Worm (Caenorhabditis elegans) whole organism, late embryonic: ENCODE results near the gene dmsr-1.
"Not testable (repeated sequence)": the region's sequence is repeated elsewhere in the genome, so short reads cannot be mapped to it uniquely, and the experiment has no call there.

Experiments used
- C08G9.2 ChIP-seq: sonication (generic microtip); optimal IDR thresholded peaks from 2 replicates; lab custom pipeline; 2016; ENCODE audit warnings: mild to moderate bottlenecking, missing genetic modification characterization, moderate library complexity, missing compliant biosample characterization
- F13H6.1 ChIP-seq: sonication (generic microtip); optimal IDR thresholded peaks from 2 replicates; lab custom pipeline; 2016; ENCODE audit warnings: missing genetic modification characterization, missing compliant biosample characterization
- K02D7.2 ChIP-seq: sonication (generic microtip); optimal IDR thresholded peaks from 2 replicates; lab custom pipeline; 2017; ENCODE audit warnings: mild to moderate bottlenecking, missing genetic modification characterization, missing compliant biosample characterization
- Y22D7AL.16 ChIP-seq: sonication (generic microtip); optimal IDR thresholded peaks from 2 replicates; lab custom pipeline; 2016; ENCODE audit warnings: missing genetic modification characterization, missing compliant biosample characterization
- ahr-1 ChIP-seq: sonication (generic microtip); optimal IDR thresholded peaks from 2 replicates; lab custom pipeline; 2016; ENCODE audit warnings: missing genetic modification characterization, missing compliant biosample characterization
- ama-1 ChIP-seq: fragments of 150-350 bp; optimal IDR thresholded peaks from 2 replicates; lab custom pipeline; 2014
- ceh-14 ChIP-seq: sonication (generic microtip); optimal IDR thresholded peaks from 2 replicates; lab custom pipeline; 2016; ENCODE audit warnings: missing genotype, missing genetic modification characterization, missing compliant biosample characterization
- ceh-18 ChIP-seq: sonication (generic microtip); optimal IDR thresholded peaks from 2 replicates; lab custom pipeline; 2016; ENCODE audit warnings: missing genetic modification characterization, missing compliant biosample characterization
- ceh-2 ChIP-seq: sonication (generic microtip); optimal IDR thresholded peaks from 2 replicates; lab custom pipeline; 2016; ENCODE audit warnings: missing genotype, missing genetic modification characterization, missing compliant biosample characterization
- ceh-22 ChIP-seq: sonication (generic microtip); optimal IDR thresholded peaks from 2 replicates; lab custom pipeline; 2017; ENCODE audit warnings: missing biosample characterization, missing genetic modification characterization
- ceh-45 ChIP-seq: fragments of 200-800 bp; sonication (Bioruptor generic); IDR thresholded peaks from 2 replicates; pipeline ENCODE4 v1.3.6; 2022; ENCODE audit warnings: missing genetic modification reagents, missing genetic modification characterization, missing compliant biosample characterization
- ceh-48 ChIP-seq: sonication (generic microtip); optimal IDR thresholded peaks from 2 replicates; lab custom pipeline; 2016; ENCODE audit warnings: missing genetic modification characterization, inconsistent platforms, missing compliant biosample characterization
- dve-1 ChIP-seq: sonication (generic microtip); optimal IDR thresholded peaks from 2 replicates; lab custom pipeline; 2017; ENCODE audit warnings: antibody characterized with exemption, mild to moderate bottlenecking, missing genetic modification characterization, missing compliant biosample characterization
- elt-2 ChIP-seq: sonication (generic microtip); optimal IDR thresholded peaks from 2 replicates; lab custom pipeline; 2016; ENCODE audit warnings: missing genetic modification reagents, missing genetic modification characterization, missing compliant biosample characterization
- elt-4 ChIP-seq: sonication (generic microtip); optimal IDR thresholded peaks from 2 replicates; lab custom pipeline; 2016; ENCODE audit warnings: missing genetic modification characterization, missing compliant biosample characterization
- ets-4 ChIP-seq: sonication (generic microtip); optimal IDR thresholded peaks from 2 replicates; lab custom pipeline; 2016; ENCODE audit warnings: missing genetic modification characterization, missing compliant biosample characterization
- fkh-10 ChIP-seq: fragments of 150-350 bp; optimal IDR thresholded peaks from 2 replicates; lab custom pipeline; 2014; ENCODE audit warnings: missing biosample characterization, missing genetic modification reagents, missing genetic modification characterization
- hlh-13 ChIP-seq: fragments of 200-800 bp; sonication (Bioruptor generic); optimal IDR thresholded peaks from 2 replicates; lab custom pipeline; 2018; ENCODE audit warnings: mild to moderate bottlenecking, missing genetic modification characterization, missing compliant biosample characterization
- hlh-30 ChIP-seq: sonication (generic microtip); optimal IDR thresholded peaks from 2 replicates; lab custom pipeline; 2017; ENCODE audit warnings: antibody characterized with exemption, missing genetic modification characterization, missing compliant biosample characterization; ENCODE audit not compliant: insufficient read depth
- hlh-8 ChIP-seq: sonication (generic microtip); optimal IDR thresholded peaks from 2 replicates; lab custom pipeline; 2016; ENCODE audit warnings: missing genotype, missing genetic modification characterization, missing compliant biosample characterization
- lim-6 ChIP-seq: sonication (generic microtip); optimal IDR thresholded peaks from 2 replicates; lab custom pipeline; 2016; ENCODE audit warnings: missing genetic modification characterization, missing compliant biosample characterization
- lin-11 ChIP-seq: fragments of 200-800 bp; sonication (Bioruptor generic); optimal IDR thresholded peaks from 2 replicates; lab custom pipeline; 2018; ENCODE audit warnings: mild to moderate bottlenecking, missing genetic modification characterization, missing compliant biosample characterization
- madf-2 ChIP-seq: sonication (generic microtip); optimal IDR thresholded peaks from 2 replicates; lab custom pipeline; 2017; ENCODE audit warnings: missing genetic modification characterization, missing compliant biosample characterization
- odd-2 ChIP-seq: sonication (generic microtip); optimal IDR thresholded peaks from 2 replicates; lab custom pipeline; 2017; ENCODE audit warnings: antibody characterized with exemption, mild to moderate bottlenecking, missing genetic modification characterization, missing compliant biosample characterization
- pag-3 ChIP-seq: sonication (generic microtip); optimal IDR thresholded peaks from 2 replicates; lab custom pipeline; 2016; ENCODE audit warnings: missing compliant biosample characterization, missing genetic modification characterization, borderline replicate concordance
- pat-9 ChIP-seq: fragments of 200-800 bp; sonication (Bioruptor generic); optimal IDR thresholded peaks from 2 replicates; lab custom pipeline; 2018; ENCODE audit warnings: mild to moderate bottlenecking, missing genetic modification characterization, moderate library complexity, missing compliant biosample characterization
- pax-1 ChIP-seq: fragments of 150-350 bp; optimal IDR thresholded peaks from 2 replicates; lab custom pipeline; 2014; ENCODE audit warnings: missing biosample characterization, missing genetic modification characterization
- pha-2 ChIP-seq: sonication (generic microtip); optimal IDR thresholded peaks from 2 replicates; lab custom pipeline; 2017; ENCODE audit warnings: mild to moderate bottlenecking, missing genetic modification characterization, missing compliant biosample characterization
- pha-4 ChIP-seq: fragments of 150-350 bp; optimal IDR thresholded peaks from 2 replicates; lab custom pipeline; 2018; ENCODE audit warnings: missing biosample characterization, missing genetic modification reagents, missing genetic modification characterization
- pros-1 ChIP-seq: fragments of 150-350 bp; optimal IDR thresholded peaks from 2 replicates; lab custom pipeline; 2014; ENCODE audit warnings: missing biosample characterization, missing genetic modification reagents, missing genetic modification characterization
- rnt-1 ChIP-seq: sonication (generic microtip); optimal IDR thresholded peaks from 2 replicates; lab custom pipeline; 2016; ENCODE audit warnings: missing genetic modification characterization, missing compliant biosample characterization
- sox-2 ChIP-seq: fragments of 200-800 bp; sonication (Bioruptor generic); IDR thresholded peaks from 2 replicates; pipeline ENCODE4 v1.3.6; 2022; ENCODE audit warnings: missing genetic modification reagents, missing genetic modification characterization, missing compliant biosample characterization
- syd-9 ChIP-seq: sonication (generic microtip); optimal IDR thresholded peaks from 2 replicates; lab custom pipeline; 2016; ENCODE audit warnings: mild to moderate bottlenecking, missing genetic modification characterization, moderate library complexity, missing compliant biosample characterization
- tbx-2 ChIP-seq: sonication (generic microtip); optimal IDR thresholded peaks from 2 replicates; lab custom pipeline; 2016; ENCODE audit warnings: missing genetic modification characterization, missing compliant biosample characterization
- tbx-7 ChIP-seq: sonication (generic microtip); optimal IDR thresholded peaks from 2 replicates; lab custom pipeline; 2016; ENCODE audit warnings: missing genotype, missing genetic modification characterization, missing compliant biosample characterization
- unc-86 ChIP-seq: sonication (generic microtip); optimal IDR thresholded peaks from 2 replicates; lab custom pipeline; 2016; ENCODE audit warnings: missing genetic modification characterization, missing compliant biosample characterization
- zip-5 ChIP-seq: sonication (generic microtip); optimal IDR thresholded peaks from 2 replicates; lab custom pipeline; 2016; ENCODE audit warnings: missing genetic modification characterization, missing compliant biosample characterization

The dmsr-1 gene

DNA sequence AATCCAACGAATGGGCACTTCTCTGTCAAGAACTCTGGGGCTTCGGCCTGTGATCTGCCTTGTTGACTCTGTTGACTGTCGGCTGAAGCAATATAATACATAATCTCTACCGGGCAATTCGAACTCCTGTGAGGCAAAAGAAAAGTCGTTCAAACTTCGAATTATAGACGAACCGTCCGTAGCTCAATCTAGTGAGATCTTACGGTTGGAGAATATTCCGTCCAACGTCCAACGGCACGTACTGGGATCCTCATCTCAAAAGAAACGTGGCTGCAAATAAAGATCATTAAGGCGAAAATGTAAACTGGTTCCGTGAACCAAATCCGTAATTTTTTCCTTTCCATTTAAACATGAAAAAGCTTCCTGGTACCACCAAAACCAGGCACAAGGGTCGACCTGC lies 42.2 kb downstream of the dmsr-1 start, which contains the start of gene T11F9.14:
T11F9.14 (minus strand) TSS at position 101 of the 400 bp plus-strand sequence.
- TF ChIP-seq pat-9; ets-4 (tag; lab: Kevin White, UChicago); elt-2 (tag; lab: Kevin White, UChicago): not testable (repeated sequence)
- TF ChIP-seq, all 69 proteins: peak for 0; not testable (repeated sequence) for 69

DNA sequence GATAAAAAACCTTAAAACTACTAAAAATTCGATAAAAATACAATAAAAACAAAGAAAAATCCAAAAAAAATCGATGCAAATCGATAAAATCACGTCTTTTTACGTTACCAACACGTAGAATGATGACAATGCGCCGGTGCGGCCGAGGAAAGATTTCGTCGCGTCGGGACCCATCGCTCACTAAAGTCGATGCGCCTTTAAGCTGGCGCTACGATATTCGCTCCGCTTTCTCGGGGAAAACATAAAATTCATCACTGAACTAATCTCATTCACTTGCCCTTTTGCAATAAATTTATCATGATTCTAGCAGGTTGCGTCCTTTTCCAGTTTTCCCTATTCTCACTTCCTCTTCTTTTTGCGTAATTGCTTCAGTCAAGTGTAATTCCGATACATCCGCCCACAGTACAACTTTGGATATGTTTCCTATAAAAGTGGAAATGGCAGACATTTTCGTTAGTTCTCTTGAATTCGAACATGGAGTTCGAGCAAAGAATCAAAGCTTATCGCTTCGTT lies 45.1 kb downstream of the dmsr-1 start, which contains the start of gene col-157:
col-157 (plus strand) TSS at position 463 of the 513 bp plus-strand sequence.
- not testable (repeated sequence) for TF ChIP-seq syd-9; elt-2 (tag; lab: Kevin White, UChicago); fkh-10

DNA sequence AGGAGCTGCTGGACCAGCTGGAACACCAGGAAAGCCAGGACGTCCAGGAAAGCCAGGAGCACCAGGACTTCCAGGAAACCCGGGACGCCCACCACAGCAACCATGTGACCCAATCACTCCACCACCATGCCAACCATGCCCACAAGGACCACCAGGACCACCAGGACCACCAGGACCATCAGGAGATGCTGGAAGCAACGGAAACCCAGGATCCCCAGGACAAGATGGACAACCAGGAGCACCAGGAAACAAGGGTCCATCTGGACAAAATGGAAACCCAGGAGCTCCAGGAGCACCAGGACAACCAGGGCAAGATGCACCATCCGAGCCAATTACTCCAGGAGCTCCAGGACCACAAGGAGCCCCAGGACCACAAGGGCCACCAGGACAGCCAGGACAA lies 45.8 kb downstream of the dmsr-1 start:
- TF ChIP-seq C08G9.2 (tag; lab: Kevin White, UChicago) (no peak), madf-2 (tag; lab: Kevin White, UChicago) (no peak), dve-1 (tag; lab: Kevin White, UChicago) (no peak), hlh-30 (tag; lab: Kevin White, UChicago) (no peak), syd-9 (no peak), zip-5 (tag; lab: Kevin White, UChicago) (no peak), odd-2 (tag; lab: Kevin White, UChicago) (no peak), tbx-7 (tag; lab: Kevin White, UChicago) (no peak), elt-4 (tag; lab: Kevin White, UChicago) (no peak), hlh-8 (tag; lab: Kevin White, UChicago) (no peak), Y22D7AL.16 (no peak), ceh-45 (GFP tag; lab: Robert Waterston, UW) (no peak), ceh-18 (tag; lab: Kevin White, UChicago) (no peak), ama-1 (no peak), tbx-2 (tag; lab: Kevin White, UChicago) (no peak), fkh-10 (no peak), ets-4 (tag; lab: Kevin White, UChicago) (no peak), elt-2 (tag; lab: Kevin White, UChicago) (no peak), ahr-1 (tag; lab: Kevin White, UChicago) (no peak), lim-6 (tag; lab: Kevin White, UChicago) (no peak)

DNA sequence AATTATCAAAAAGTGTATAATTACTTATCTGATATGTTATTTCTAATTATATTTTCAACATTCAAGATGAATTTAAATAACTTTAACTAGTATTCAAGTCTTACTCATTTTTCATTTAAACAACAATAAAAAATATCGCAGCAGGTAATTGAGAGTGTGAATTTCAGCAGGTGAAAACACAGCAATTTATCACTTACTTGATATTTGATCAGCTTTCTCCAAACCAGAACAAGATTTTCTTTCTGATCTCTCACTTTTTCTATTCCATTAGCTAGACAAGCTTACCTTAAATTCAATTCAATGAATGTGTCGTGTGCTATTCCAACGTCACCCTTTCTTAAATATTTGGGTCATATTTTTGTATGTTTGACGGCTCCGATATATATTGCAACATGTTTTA lies 47.0 kb downstream of the dmsr-1 start, which contains the start of gene srh-1:
srh-1 (plus strand) TSS at position 301 of the 400 bp plus-strand sequence.
- TF ChIP-seq unc-86 (tag; lab: Kevin White, UChicago), result no peak
- TF ChIP-seq rnt-1 (tag; lab: Kevin White, UChicago), result no peak
- TF ChIP-seq dve-1 (tag; lab: Kevin White, UChicago), result no peak
- no peak for TF ChIP-seq K02D7.2 (tag; lab: Kevin White, UChicago)
- no peak for TF ChIP-seq elt-4 (tag; lab: Kevin White, UChicago)
- TF ChIP-seq pax-1 (tag; lab: Kevin White, UChicago), result no peak
- no peak for TF ChIP-seq pha-4 (tag; lab: Kevin White, UChicago)
- TF ChIP-seq sox-2 (GFP tag; lab: Robert Waterston, UW), result no peak
- no peak for TF ChIP-seq ets-4 (tag; lab: Kevin White, UChicago)
- TF ChIP-seq Y22D7AL.16, result no peak
- no peak for TF ChIP-seq ceh-48 (tag; lab: Kevin White, UChicago)
- no peak for TF ChIP-seq syd-9
- no peak for TF ChIP-seq ceh-2 (tag; lab: Kevin White, UChicago)
- no peak for TF ChIP-seq fkh-10
- no peak for TF ChIP-seq pros-1 (tag; lab: Kevin White, UChicago)
- TF ChIP-seq odd-2 (tag; lab: Kevin White, UChicago), result no peak
- no peak for TF ChIP-seq ceh-18 (tag; lab: Kevin White, UChicago)

- no peak for TF ChIP-seq hlh-13 (GFP tag; lab: Kevin White, UChicago)
- TF ChIP-seq ceh-14, result no peak
- TF ChIP-seq F13H6.1 (tag; lab: Kevin White, UChicago), result no peak
- no peak for TF ChIP-seq ceh-22 (tag; lab: Kevin White, UChicago)
- TF ChIP-seq ceh-45 (GFP tag; lab: Robert Waterston, UW), result no peak
- no peak for TF ChIP-seq lin-11 (tag; lab: Kevin White, UChicago)
- TF ChIP-seq zip-5 (tag; lab: Kevin White, UChicago), result no peak
- TF ChIP-seq rnt-1 (tag; lab: Kevin White, UChicago), result no peak
- TF ChIP-seq pag-3 (tag; lab: Kevin White, UChicago), result no peak
- TF ChIP-seq pha-2 (tag; lab: Kevin White, UChicago), result no peak
Observed at ce11 chrV:11486680-11487079, 48.1 kb downstream of the dmsr-1 start, which contains the start of gene T11F9.10. TSS of gene T11F9.10 (plus strand) at chrV:11486980.
